Fruit fly (Drosophila melanogaster): ENCODE data around the gene CG45081.

DNA sequence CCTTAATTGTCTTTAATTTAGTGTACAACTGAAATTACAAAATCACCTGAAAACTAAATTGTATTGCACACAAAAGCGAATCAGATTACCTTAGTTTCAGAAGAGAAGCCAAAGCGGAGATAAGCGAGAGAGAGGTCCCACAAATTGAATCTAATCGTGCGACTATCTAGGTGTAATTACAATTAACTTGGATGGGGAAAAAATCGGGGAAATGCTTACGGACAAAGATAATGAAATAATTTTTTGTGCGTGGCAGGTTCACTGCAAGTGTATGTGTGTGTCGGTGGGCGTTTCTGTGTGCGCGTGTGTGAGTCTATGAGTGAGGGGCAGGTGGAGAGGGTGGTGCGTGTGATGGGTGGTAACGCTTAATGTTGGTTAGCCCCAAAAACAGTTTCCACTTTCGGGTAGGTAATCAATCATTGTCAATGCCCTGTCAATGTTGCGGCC is 37.5 kb upstream of the CG45081 start:
- TF ChIP-seq Sin3A (optimal IDR thresholded peaks at IDR 0.05) (no peak), h (optimal IDR thresholded peaks at IDR 0.05) (no peak), insv (optimal IDR thresholded peaks at IDR 0.05) (no peak), ttk (optimal IDR thresholded peaks at IDR 0.05) (no peak), psq (optimal IDR thresholded peaks at IDR 0.05) (no peak), Myc (optimal IDR thresholded peaks at IDR 0.05) (no peak)

Measured in Kc167 (cell line).